Worm (Caenorhabditis elegans): ENCODE results near the gene C03E10.1.

C03E10.1 gene

ce11 chrV:11335757-11336418, 44.9 kb downstream of the C03E10.1 start:
- no peak for TF ChIP-seq dao-5 (tag; optimal IDR thresholded peaks at IDR 0.05)
- TF ChIP-seq W03F9.2 (tag; optimal IDR thresholded peaks at IDR 0.05) = no peak
- no peak for TF ChIP-seq him-1 (tag; optimal IDR thresholded peaks at IDR 0.05)

- no peak for TF ChIP-seq W03F9.2 (tag; optimal IDR thresholded peaks at IDR 0.05)
- no peak for TF ChIP-seq him-1 (tag; optimal IDR thresholded peaks at IDR 0.05)
- TF ChIP-seq dao-5 (tag; optimal IDR thresholded peaks at IDR 0.05) = no peak
These were observed 45.9 kb downstream of the C03E10.1 start for ce11 chrV:11336877-11337276.

- TF ChIP-seq dao-5 (tag; optimal IDR thresholded peaks at IDR 0.05) (no peak), W03F9.2 (tag; optimal IDR thresholded peaks at IDR 0.05) (no peak), him-1 (tag; optimal IDR thresholded peaks at IDR 0.05) (no peak)
These were observed 50.2 kb downstream of the C03E10.1 start for ce11 chrV:11341130-11341675.

ce11 chrV:11341913-11342312, 50.9 kb downstream of the C03E10.1 start, which contains the start of gene T02E9.5:
T02E9.5 (plus strand) TSS chrV:11342233.
- TF ChIP-seq W03F9.2 (tag; optimal IDR thresholded peaks at IDR 0.05) (no peak), him-1 (tag; optimal IDR thresholded peaks at IDR 0.05) (no peak), dao-5 (tag; optimal IDR thresholded peaks at IDR 0.05) (no peak)
